Fruit fly (Drosophila melanogaster) whole organism, prepupa: Measurements from ENCODE around the gene PGAP1.

Source experiments
- Blimp-1 ChIP-seq: fragments of 200-800 bp; sonication (Bioruptor generic); optimal IDR thresholded peaks from 3 replicates; lab custom pipeline; 2017; ENCODE audit warnings: missing biosample characterization, missing genetic modification characterization, mild to moderate bottlenecking, moderate library complexity, missing genetic modification reagents
- CG10631 ChIP-seq: fragments of 200-800 bp; sonication (Bioruptor generic); optimal IDR thresholded peaks from 2 replicates; lab custom pipeline; 2016; ENCODE audit warnings: missing biosample characterization, missing genetic modification characterization
- CG10669 ChIP-seq: fragments of 200-800 bp; sonication (Bioruptor generic); optimal IDR thresholded peaks from 3 replicates; lab custom pipeline; 2018; ENCODE audit warnings: missing biosample characterization, mild to moderate bottlenecking, missing genetic modification characterization, moderate library complexity
- CG11294 ChIP-seq: fragments of 200-800 bp; sonication (Bioruptor generic); IDR thresholded peaks from 2 replicates; pipeline ENCODE4 v1.3.6; 2022; ENCODE audit warnings: missing biosample characterization, missing genetic modification characterization
- CG15336 ChIP-seq: fragments of 200-800 bp; sonication (Bioruptor generic); IDR thresholded peaks from 2 replicates; pipeline ENCODE4 v1.3.6; 2022; ENCODE audit warnings: missing biosample characterization, missing genetic modification characterization
- CG16779 ChIP-seq: fragments of 200-800 bp; sonication (Bioruptor generic); optimal IDR thresholded peaks from 3 replicates; lab custom pipeline; 2017; ENCODE audit warnings: missing biosample characterization, mild to moderate bottlenecking, missing genetic modification characterization
- CG32006 ChIP-seq: fragments of 200-800 bp; sonication (Bioruptor generic); optimal IDR thresholded peaks from 3 replicates; lab custom pipeline; 2017; ENCODE audit warnings: missing biosample characterization, mild to moderate bottlenecking, missing genetic modification characterization
- CG34406 ChIP-seq: fragments of 200-800 bp; sonication (Bioruptor generic); optimal IDR thresholded peaks from 3 replicates; lab custom pipeline; 2016; ENCODE audit warnings: missing biosample characterization, missing genetic modification characterization
- CG3919 ChIP-seq: fragments of 200-800 bp; sonication (Bioruptor generic); optimal IDR thresholded peaks from 3 replicates; lab custom pipeline; 2016; ENCODE audit warnings: missing biosample characterization, missing genetic modification characterization
- CG4318 ChIP-seq: fragments of 200-800 bp; sonication (Bioruptor generic); optimal IDR thresholded peaks from 3 replicates; lab custom pipeline; 2017; ENCODE audit warnings: missing biosample characterization, mild to moderate bottlenecking, missing genetic modification characterization
- CG6163 ChIP-seq: fragments of 200-800 bp; sonication (Bioruptor generic); IDR thresholded peaks from 3 replicates; pipeline ENCODE4 v1.3.6; 2022; ENCODE audit warnings: missing biosample characterization, missing genetic modification characterization
- CG6276 ChIP-seq: fragments of 200-800 bp; sonication (Bioruptor generic); optimal IDR thresholded peaks from 2 replicates; lab custom pipeline; 2017; ENCODE audit warnings: missing biosample characterization, mild to moderate bottlenecking, missing genetic modification characterization
- CG6808 ChIP-seq: fragments of 200-800 bp; sonication (Bioruptor generic); optimal IDR thresholded peaks from 3 replicates; lab custom pipeline; 2017; ENCODE audit warnings: missing biosample characterization, missing genetic modification characterization, mild to moderate bottlenecking, moderate library complexity, missing genetic modification reagents
- CG8119 ChIP-seq: fragments of 200-800 bp; sonication (Bioruptor generic); IDR thresholded peaks from 3 replicates; pipeline ENCODE4 v1.3.6; 2022; ENCODE audit warnings: missing biosample characterization, missing genetic modification characterization
- CG9139 ChIP-seq: fragments of 200-800 bp; sonication (Bioruptor generic); optimal IDR thresholded peaks from 3 replicates; lab custom pipeline; 2017; ENCODE audit warnings: missing biosample characterization, mild to moderate bottlenecking, missing genetic modification characterization
- Eip78C ChIP-seq: fragments of 200-800 bp; sonication (Bioruptor generic); peaks from one replicate; lab custom pipeline; 2016; ENCODE audit warnings: missing biosample characterization, missing genetic modification characterization
- Eip93F ChIP-seq: fragments of 200-800 bp; sonication (Bioruptor generic); optimal IDR thresholded peaks from 2 replicates; lab custom pipeline; 2016; ENCODE audit warnings: missing biosample characterization, mild to moderate bottlenecking, missing genetic modification characterization
- Ets21C ChIP-seq: fragments of 200-800 bp; sonication (Bioruptor generic); optimal IDR thresholded peaks from 3 replicates; lab custom pipeline; 2016; ENCODE audit warnings: missing biosample characterization, missing genetic modification characterization
- Ets96B ChIP-seq: fragments of 200-800 bp; optimal IDR thresholded peaks from 2 replicates; lab custom pipeline; 2019; ENCODE audit warnings: missing biosample characterization, mild to moderate bottlenecking, missing genetic modification characterization, moderate library complexity
- Hr39 ChIP-seq: fragments of 200-800 bp; sonication (Bioruptor generic); optimal IDR thresholded peaks from 2 replicates; lab custom pipeline; 2016; ENCODE audit warnings: missing biosample characterization, missing genetic modification characterization
- Met ChIP-seq: fragments of 200-800 bp; sonication (Bioruptor generic); optimal IDR thresholded peaks from 3 replicates; lab custom pipeline; 2016; ENCODE audit warnings: missing biosample characterization, missing genetic modification characterization
- Smox ChIP-seq: fragments of 200-800 bp; sonication (Bioruptor generic); optimal IDR thresholded peaks from 3 replicates; lab custom pipeline; 2016; ENCODE audit warnings: missing biosample characterization, missing genetic modification characterization
- Sox14 ChIP-seq: fragments of 200-800 bp; sonication (Bioruptor generic); optimal IDR thresholded peaks from 3 replicates; lab custom pipeline; 2016; ENCODE audit warnings: missing biosample characterization, missing genetic modification characterization
- achi ChIP-seq: fragments of 200-800 bp; sonication (Bioruptor generic); optimal IDR thresholded peaks from 3 replicates; lab custom pipeline; 2016; ENCODE audit warnings: missing biosample characterization, missing genetic modification characterization
- cyc ChIP-seq: fragments of 200-800 bp; sonication (Bioruptor generic); optimal IDR thresholded peaks from 3 replicates; lab custom pipeline; 2016; ENCODE audit warnings: missing biosample characterization, missing genetic modification characterization
- dac ChIP-seq: fragments of 200-800 bp; sonication (Bioruptor generic); optimal IDR thresholded peaks from 2 replicates; lab custom pipeline; 2017; ENCODE audit warnings: missing biosample characterization, mild to moderate bottlenecking, missing genetic modification characterization
- dsx ChIP-seq: fragments of 200-800 bp; optimal IDR thresholded peaks from 3 replicates; lab custom pipeline; 2019; ENCODE audit warnings: missing biosample characterization, mild to moderate bottlenecking, missing genetic modification characterization, moderate library complexity; ENCODE audit not compliant: poor library complexity, severe bottlenecking
- eg ChIP-seq: fragments of 200-800 bp; sonication (Bioruptor generic); IDR thresholded peaks from 3 replicates; pipeline ENCODE4 v1.3.6; 2022; ENCODE audit warnings: missing biosample characterization, missing genetic modification characterization
- fd59A ChIP-seq: fragments of 200-800 bp; sonication (Bioruptor generic); optimal IDR thresholded peaks from 2 replicates; lab custom pipeline; 2017; ENCODE audit warnings: missing biosample characterization, mild to moderate bottlenecking, missing genetic modification characterization, missing genetic modification reagents
- fkh ChIP-seq: fragments of 200-800 bp; sonication (Bioruptor generic); optimal IDR thresholded peaks from 3 replicates; lab custom pipeline; 2017; ENCODE audit warnings: missing biosample characterization, mild to moderate bottlenecking, missing genetic modification characterization, moderate library complexity
- lz ChIP-seq: fragments of 200-800 bp; sonication (Bioruptor generic); optimal IDR thresholded peaks from 3 replicates; lab custom pipeline; 2016; ENCODE audit warnings: missing biosample characterization, missing genetic modification characterization
- pdm3 ChIP-seq: fragments of 200-800 bp; sonication (Bioruptor generic); optimal IDR thresholded peaks from 3 replicates; lab custom pipeline; 2016; ENCODE audit warnings: missing biosample characterization, missing genetic modification characterization
- salr ChIP-seq, 2 experiments: fragments of 200-800 bp; sonication (Bioruptor generic); optimal IDR thresholded peaks; 3 replicates each; lab custom pipeline; 2016 to 2018; ENCODE audit warnings: missing biosample characterization in 2 of 2, missing genetic modification characterization in 2 of 2, mild to moderate bottlenecking in 1 of 2
- ss ChIP-seq, 2 experiments: fragments of 200-800 bp; sonication (Bioruptor generic); optimal IDR thresholded peaks; 2 replicates in 1 of 2; 3 replicates in 1 of 2; lab custom pipeline; 2017 to 2018; ENCODE audit warnings: mild to moderate bottlenecking in 2 of 2, missing biosample characterization in 2 of 2, missing genetic modification characterization in 2 of 2, moderate library complexity in 1 of 2
- svp ChIP-seq: fragments of 200-800 bp; sonication (Bioruptor generic); peaks from one replicate; lab custom pipeline; 2016; ENCODE audit warnings: missing biosample characterization, missing genetic modification characterization

PGAP1 gene

dm6 chrX:5695958-5696357, 6.7 kb upstream of the PGAP1 start (continued):
- no peak for TF ChIP-seq CG6276 (GFP tag; lab: Kevin White, UChicago)
- TF ChIP-seq CG10631 (GFP tag; lab: Kevin White, UChicago), result no peak
- no peak for TF ChIP-seq fkh (GFP tag; lab: Kevin White, UChicago)
- no peak for TF ChIP-seq fd59A (GFP tag; lab: Kevin White, UChicago)
- TF ChIP-seq Blimp-1 (GFP tag; lab: Kevin White, UChicago), result no peak
- TF ChIP-seq Ets96B (tag; lab: Kevin White, UChicago), result peak; percentile 84
- no peak for TF ChIP-seq Met (GFP tag; lab: Kevin White, UChicago)
- no peak for TF ChIP-seq achi (GFP tag; lab: Kevin White, UChicago)
- no peak for TF ChIP-seq CG34406
- no peak for TF ChIP-seq lz (GFP tag; lab: Kevin White, UChicago)
- TF ChIP-seq CG6163 (GFP tag; lab: Robert Waterston, UW), result peak; percentile 37
- no peak for TF ChIP-seq Eip93F (GFP tag; lab: Kevin White, UChicago)
- no peak for TF ChIP-seq Smox (GFP tag; lab: Kevin White, UChicago)
- TF ChIP-seq pdm3 (GFP tag; lab: Kevin White, UChicago), result no peak
- no peak for TF ChIP-seq dac (GFP tag; lab: Kevin White, UChicago)

DNA sequence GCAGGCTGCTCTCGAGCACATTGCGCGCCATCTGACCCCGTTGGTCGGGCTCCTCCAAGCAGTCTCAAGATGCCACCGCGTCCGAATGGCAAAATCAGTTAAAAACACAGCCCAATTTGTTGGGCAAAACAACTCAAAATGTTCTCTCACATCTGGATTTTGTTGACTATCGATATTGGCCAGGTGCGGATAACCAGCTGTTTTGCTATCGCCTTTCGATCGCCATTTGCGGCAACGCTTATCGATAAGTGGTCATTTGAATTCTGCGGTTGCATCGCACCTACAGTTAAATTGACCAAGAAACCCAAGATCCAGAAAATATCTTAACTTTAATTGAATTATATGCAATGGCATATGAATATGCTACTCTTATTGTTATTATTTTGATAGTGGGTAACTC, 5.8 kb upstream of the PGAP1 start, which contains the start of gene CG3149:
Gene CG3149, minus strand, starts transcription at position 171 of the 400 bp plus-strand sequence.
- TF ChIP-seq Eip78C (GFP tag; lab: Kevin White, UChicago), result peak; percentile 45
- no peak for TF ChIP-seq eg (GFP tag; lab: Robert Waterston, UW)

- TF ChIP-seq CG16779 (tag; lab: Kevin White, UChicago) (peak; percentile 6), CG11294 (GFP tag; lab: Robert Waterston, UW) (no peak), eg (GFP tag; lab: Robert Waterston, UW) (no peak), svp (GFP tag; lab: Kevin White, UChicago) (peak; percentile 51), ss (GFP tag; optimal IDR thresholded peaks at IDR 0.05; lab: Kevin White, UChicago) (peak in 1 of 2 experiments; percentile 1), Blimp-1 (GFP tag; lab: Kevin White, UChicago) (no peak), CG15336 (0 out of 2 replicates have a peak, but pooled peaks have one; percentile 24), CG32006 (GFP tag; lab: Kevin White, UChicago) (peak; percentile 37), CG4318 (GFP tag; lab: Kevin White, UChicago) (no peak), CG9139 (GFP tag; lab: Kevin White, UChicago) (no peak), Sox14 (GFP tag; lab: Kevin White, UChicago) (no peak), Eip93F (GFP tag; lab: Kevin White, UChicago) (no peak), Eip78C (GFP tag; lab: Kevin White, UChicago) (peak; percentile 78), dsx (no peak), CG8119 (no peak), CG6808 (GFP tag; lab: Kevin White, UChicago) (peak; percentile 5), CG10669 (GFP tag; lab: Kevin White, UChicago) (no peak), salr (GFP tag; optimal IDR thresholded peaks at IDR 0.05; lab: Kevin White, UChicago) (no peak), CG34406 (no peak), CG3919 (no peak), achi (GFP tag; lab: Kevin White, UChicago) (no peak), Hr39 (GFP tag; lab: Kevin White, UChicago) (no peak)
These were observed 1.5 kb upstream of the PGAP1 start for dm6 chrX:5690651-5691379.

DNA sequence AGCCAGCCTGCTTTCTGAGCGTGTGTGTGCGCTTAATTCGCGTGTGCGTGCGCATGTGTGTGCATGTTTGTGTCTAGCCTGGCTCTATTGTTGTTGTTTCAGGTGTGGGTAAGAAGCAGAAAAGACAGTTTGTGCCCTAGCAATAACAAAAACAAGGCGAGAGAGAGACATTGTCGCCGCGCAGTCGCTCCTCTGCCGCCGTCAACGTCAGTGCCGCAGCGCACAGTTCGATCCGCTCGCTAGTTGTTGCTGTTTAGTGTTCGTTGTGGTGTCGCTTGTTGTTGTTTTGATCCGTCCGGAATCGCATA, 897 bp upstream of the PGAP1 start:
- TF ChIP-seq cyc (no peak), CG6163 (GFP tag; lab: Robert Waterston, UW) (no peak), Ets21C (GFP tag; lab: Kevin White, UChicago) (no peak), dsx (peak; percentile 72), fkh (GFP tag; lab: Kevin White, UChicago) (peak; percentile 42)
- TF ChIP-seq, all 60 proteins: peak for 2
